Fruit fly (Drosophila melanogaster): Measurements from ENCODE around the gene CG5151.

DNA sequence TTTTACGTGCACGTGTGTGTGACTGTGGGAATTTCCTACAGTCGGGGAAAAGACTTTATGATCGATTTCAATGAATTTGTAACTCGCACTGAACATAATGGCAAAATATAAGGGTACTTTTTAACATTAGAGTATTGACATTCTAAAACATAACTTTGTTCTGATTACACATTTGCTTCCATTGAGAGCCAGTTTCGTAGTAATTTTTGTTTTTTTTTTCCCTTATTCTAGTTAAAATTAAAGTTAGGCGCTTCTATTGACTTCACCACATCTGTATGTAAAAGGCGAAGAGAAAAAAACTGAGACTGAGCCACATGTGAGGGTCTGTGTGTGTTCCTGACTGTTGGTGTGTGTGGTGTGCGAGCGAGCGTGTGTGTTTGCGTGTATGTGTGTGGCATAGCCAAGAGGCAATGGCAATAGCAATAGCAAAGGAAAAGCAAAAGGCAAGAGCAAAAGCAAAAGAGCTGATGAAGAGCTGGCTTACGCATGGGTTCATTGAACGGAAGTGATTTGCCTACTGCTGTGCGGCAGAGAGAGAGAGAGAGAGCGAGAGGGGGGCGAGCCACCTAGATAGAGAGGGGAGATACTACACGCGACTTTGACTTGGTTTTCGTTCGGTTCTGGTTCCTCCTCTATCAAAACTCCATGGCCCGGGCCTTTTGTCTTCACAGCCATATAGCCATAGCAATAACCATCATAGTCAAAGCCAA, 2.5 kb downstream of the CG5151 start:
- TF ChIP-seq CG10348 (GFP tag; IDR thresholded peaks at IDR 0.05) (0 out of 2 replicates have a peak, but pooled peaks have one; percentile 10), CG4496 (GFP tag; IDR thresholded peaks at IDR 0.05) (peak; percentile 65), CG14655 (GFP tag; optimal IDR thresholded peaks at IDR 0.05) (peak; percentile 90), Pif1A (GFP tag; optimal IDR thresholded peaks at IDR 0.05) (peak; percentile 82), CG8159 (tag; optimal IDR thresholded peaks at IDR 0.05) (peak; percentile 72), CG15710 (tag; optimal IDR thresholded peaks at IDR 0.05) (peak; percentile 75), CG34367 (tag; optimal IDR thresholded peaks at IDR 0.05) (peak; percentile 63)
